Fruit fly (Drosophila melanogaster): ENCODE results near the gene CG31650.

The CG31650 gene

dm6 chr2L:5092597-5092991, 48.1 kb upstream of the CG31650 start:
- no peak for TF ChIP-seq Rel (GFP tag; optimal IDR thresholded peaks at IDR 0.05)
- TF ChIP-seq Rel (tag; optimal IDR thresholded peaks at IDR 0.05): peak; percentile 16
- no peak for TF ChIP-seq OdsH (GFP tag; optimal IDR thresholded peaks at IDR 0.05)

dm6 chr2L:5092145-5092544, 47.6 kb upstream of the CG31650 start:
- no peak for TF ChIP-seq Jra (GFP tag; optimal IDR thresholded peaks at IDR 0.05)
- TF ChIP-seq rgr (GFP tag; optimal IDR thresholded peaks at IDR 0.05): no peak
- no peak for TF ChIP-seq psq (GFP tag; optimal IDR thresholded peaks at IDR 0.05)
- peak; percentile 8 for TF ChIP-seq fru (GFP tag; optimal IDR thresholded peaks at IDR 0.05)
- TF ChIP-seq sv (GFP tag; optimal IDR thresholded peaks at IDR 0.05): no peak
- TF ChIP-seq br (GFP tag; optimal IDR thresholded peaks at IDR 0.05): peak; percentile 52
- TF ChIP-seq HLH106 (tag; optimal IDR thresholded peaks at IDR 0.05): no peak
- peak; percentile 47 for TF ChIP-seq ey (GFP tag; optimal IDR thresholded peaks at IDR 0.05)
- no peak for TF ChIP-seq h (GFP tag; optimal IDR thresholded peaks at IDR 0.05)
- TF ChIP-seq CG9705 (GFP tag; optimal IDR thresholded peaks at IDR 0.05): no peak
- no peak for TF ChIP-seq dsf (GFP tag; optimal IDR thresholded peaks at IDR 0.05; ENCODE audit: borderline replicate concordance)
- no peak for TF ChIP-seq woc (GFP tag; optimal IDR thresholded peaks at IDR 0.05)
- TF ChIP-seq Hr83 (GFP tag; optimal IDR thresholded peaks at IDR 0.05; ENCODE audit: poor library complexity, severe bottlenecking): no peak
- TF ChIP-seq N (GFP tag; optimal IDR thresholded peaks at IDR 0.05): no peak

- TF ChIP-seq sv (GFP tag; optimal IDR thresholded peaks at IDR 0.05) (no peak), sage (GFP tag; optimal IDR thresholded peaks at IDR 0.05) (no peak), jim (GFP tag; optimal IDR thresholded peaks at IDR 0.05) (no peak), HLH106 (tag; optimal IDR thresholded peaks at IDR 0.05) (no peak), fru (GFP tag; optimal IDR thresholded peaks at IDR 0.05) (no peak), Myc (optimal IDR thresholded peaks at IDR 0.05) (no peak)
Measured at dm6 chr2L:5090352-5090751, 45.8 kb upstream of the CG31650 start.

- TF ChIP-seq Abd-B (GFP tag; optimal IDR thresholded peaks at IDR 0.05) (no peak), OdsH (GFP tag; optimal IDR thresholded peaks at IDR 0.05) (no peak), Dfd (GFP tag; optimal IDR thresholded peaks at IDR 0.05) (no peak), tai (GFP tag; optimal IDR thresholded peaks at IDR 0.05) (no peak), rgr (GFP tag; optimal IDR thresholded peaks at IDR 0.05) (no peak), jim (GFP tag; optimal IDR thresholded peaks at IDR 0.05) (no peak), CrebA (GFP tag; optimal IDR thresholded peaks at IDR 0.05; ENCODE audit: borderline replicate concordance) (no peak)
Measured at dm6 chr2L:5089642-5090041, 45.1 kb upstream of the CG31650 start.

DNA sequence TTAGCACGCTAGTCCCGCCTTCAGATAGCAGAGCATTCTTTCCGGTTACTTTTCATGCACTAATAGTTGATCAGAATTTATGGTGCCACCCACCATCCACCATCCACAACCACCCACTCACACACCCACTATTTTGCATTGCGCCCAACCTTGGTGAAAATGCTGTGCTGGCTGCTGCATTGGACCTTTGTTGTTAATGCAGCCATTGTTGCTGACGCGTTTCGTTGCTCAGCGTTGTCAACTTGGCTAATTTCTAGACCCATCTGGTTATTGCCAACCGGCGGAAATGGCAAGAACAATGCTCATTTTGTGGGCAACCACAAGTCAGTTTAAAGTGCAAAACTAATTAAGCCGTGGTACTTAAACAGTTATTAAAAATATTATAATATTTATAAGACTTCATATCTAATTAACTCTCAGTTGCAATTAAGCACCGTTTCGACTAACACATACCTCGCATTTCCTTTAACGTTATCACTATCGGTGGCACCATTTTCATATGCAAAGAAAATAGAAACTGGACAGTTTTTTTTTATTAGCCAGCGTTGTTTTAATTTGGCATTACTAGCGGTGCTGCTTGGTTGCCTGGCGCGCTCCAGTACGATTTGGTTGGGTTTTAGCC, 44.2 kb upstream of the CG31650 start:
- TF ChIP-seq tai (GFP tag; optimal IDR thresholded peaks at IDR 0.05) (no peak), GATAd (GFP tag; optimal IDR thresholded peaks at IDR 0.05) (no peak), jim (GFP tag; optimal IDR thresholded peaks at IDR 0.05) (no peak), Hr78 (GFP tag; optimal IDR thresholded peaks at IDR 0.05) (no peak), Mio (GFP tag; optimal IDR thresholded peaks at IDR 0.05) (no peak), N (GFP tag; optimal IDR thresholded peaks at IDR 0.05) (no peak), pan (optimal IDR thresholded peaks at IDR 0.05) (no peak)

dm6 chr2L:5086905-5087522, 42.5 kb upstream of the CG31650 start:
- TF ChIP-seq lola (GFP tag; optimal IDR thresholded peaks at IDR 0.05) (no peak), sage (GFP tag; optimal IDR thresholded peaks at IDR 0.05) (peak; percentile 46), ey (GFP tag; optimal IDR thresholded peaks at IDR 0.05) (peak; percentile 73), fru (GFP tag; optimal IDR thresholded peaks at IDR 0.05) (peak; percentile 75), Myc (optimal IDR thresholded peaks at IDR 0.05) (no peak), dl (GFP tag; optimal IDR thresholded peaks at IDR 0.05; ENCODE audit: insufficient read depth in 1 of 2, partially characterized antibody in 2 of 2) (no peak), Dif (GFP tag; optimal IDR thresholded peaks at IDR 0.05; ENCODE audit: partially characterized antibody) (no peak), Hr83 (GFP tag; optimal IDR thresholded peaks at IDR 0.05; ENCODE audit: poor library complexity, severe bottlenecking) (no peak), GATAd (GFP tag; optimal IDR thresholded peaks at IDR 0.05) (no peak), woc (GFP tag; optimal IDR thresholded peaks at IDR 0.05) (peak; percentile 55), tai (GFP tag; optimal IDR thresholded peaks at IDR 0.05) (peak; percentile 74), CG32264 (GFP tag; optimal IDR thresholded peaks at IDR 0.05) (peak; percentile 47), Rel (GFP tag; optimal IDR thresholded peaks at IDR 0.05) (no peak), Rel (tag; optimal IDR thresholded peaks at IDR 0.05) (no peak), usp (GFP tag; optimal IDR thresholded peaks at IDR 0.05) (no peak), CrebA (GFP tag; optimal IDR thresholded peaks at IDR 0.05; ENCODE audit: borderline replicate concordance) (peak; percentile 20), dsf (GFP tag; optimal IDR thresholded peaks at IDR 0.05; ENCODE audit: borderline replicate concordance) (peak; percentile 20), Mio (GFP tag; optimal IDR thresholded peaks at IDR 0.05) (no peak), Hnf4 (GFP tag; optimal IDR thresholded peaks at IDR 0.05) (peak; percentile 49), sv (GFP tag; optimal IDR thresholded peaks at IDR 0.05) (peak; percentile 68), Dfd (GFP tag; optimal IDR thresholded peaks at IDR 0.05) (no peak), foxo (GFP tag; optimal IDR thresholded peaks at IDR 0.05) (peak in 1 of 2 experiments; percentile 81), pan (optimal IDR thresholded peaks at IDR 0.05) (no peak), brk (GFP tag; optimal IDR thresholded peaks at IDR 0.05) (peak; percentile 41), dmrt93B (GFP tag; optimal IDR thresholded peaks at IDR 0.05) (peak; percentile 68), Hr78 (GFP tag; optimal IDR thresholded peaks at IDR 0.05) (no peak), OdsH (GFP tag; optimal IDR thresholded peaks at IDR 0.05) (peak; percentile 75)
